Fruit fly (Drosophila melanogaster) whole organism, embryonic: ENCODE data around the gene CG4661.
A peak's percentile ranks its signal among the peaks of the same experiment; 100 is the strongest.

Source experiments
- Ada2b ChIP-seq: fragments of 200-800 bp; sonication (Bioruptor generic); IDR thresholded peaks from 2 replicates; pipeline ENCODE4 v1.3.6; 2022; ENCODE audit warnings: missing biosample characterization, missing genetic modification characterization
- Adf1 ChIP-seq: fragments of 200-800 bp; sonication (Bioruptor generic); IDR thresholded peaks from 2 replicates; pipeline ENCODE4 v1.3.6; 2022; ENCODE audit warnings: missing biosample characterization, missing genetic modification characterization
- Asciz ChIP-seq: fragments of 200-800 bp; sonication (Bioruptor generic); optimal IDR thresholded peaks from 2 replicates; lab custom pipeline; 2017; ENCODE audit warnings: missing biosample characterization, mild to moderate bottlenecking, missing genetic modification characterization, missing genetic modification reagents
- CG10654 ChIP-seq: fragments of 200-800 bp; sonication (Bioruptor generic); optimal IDR thresholded peaks from 2 replicates; lab custom pipeline; 2016; ENCODE audit warnings: missing biosample characterization, missing genetic modification characterization
- CG12071 ChIP-seq: fragments of 200-800 bp; sonication (Bioruptor generic); optimal IDR thresholded peaks from 3 replicates; lab custom pipeline; 2018; ENCODE audit warnings: missing biosample characterization, mild to moderate bottlenecking, missing genetic modification characterization
- CG17568 ChIP-seq: fragments of 200-800 bp; sonication (Bioruptor generic); optimal IDR thresholded peaks from 2 replicates; lab custom pipeline; 2018; ENCODE audit warnings: missing biosample characterization, mild to moderate bottlenecking, missing genetic modification characterization, moderate library complexity
- CG18262 ChIP-seq: fragments of 200-800 bp; optimal IDR thresholded peaks from 3 replicates; lab custom pipeline; 2019; ENCODE audit warnings: missing biosample characterization, mild to moderate bottlenecking, missing genetic modification characterization, moderate library complexity
- CG30403 ChIP-seq: fragments of 200-800 bp; sonication (Bioruptor generic); optimal IDR thresholded peaks from 3 replicates; lab custom pipeline; 2016; ENCODE audit warnings: missing biosample characterization, missing genetic modification characterization
- CG4282 ChIP-seq: fragments of 200-800 bp; sonication (Bioruptor generic); optimal IDR thresholded peaks from 2 replicates; lab custom pipeline; 2016; ENCODE audit warnings: missing biosample characterization, missing genetic modification characterization
- CG5953 ChIP-seq: fragments of 200-800 bp; sonication (Bioruptor generic); IDR thresholded peaks from 2 replicates; pipeline ENCODE4 v1.3.6; 2022; ENCODE audit warnings: missing biosample characterization, missing genetic modification characterization
- CG6654 ChIP-seq: fragments of 200-800 bp; sonication (Bioruptor generic); optimal IDR thresholded peaks from 2 replicates; lab custom pipeline; 2017; ENCODE audit warnings: missing biosample characterization, mild to moderate bottlenecking, missing genetic modification characterization
- CG7271 ChIP-seq: fragments of 200-800 bp; sonication (Bioruptor generic); optimal IDR thresholded peaks from 2 replicates; lab custom pipeline; 2018; ENCODE audit warnings: missing biosample characterization, mild to moderate bottlenecking, missing genetic modification characterization, moderate library complexity
- CG8089 ChIP-seq: fragments of 200-800 bp; sonication (Bioruptor generic); optimal IDR thresholded peaks from 3 replicates; lab custom pipeline; 2016; ENCODE audit warnings: missing biosample characterization, missing genetic modification characterization
- CG9437 ChIP-seq: fragments of 200-800 bp; sonication (Bioruptor generic); optimal IDR thresholded peaks from 2 replicates; lab custom pipeline; 2018; ENCODE audit warnings: missing biosample characterization, mild to moderate bottlenecking, missing genetic modification characterization
- CG9817 ChIP-seq: fragments of 200-800 bp; sonication (Bioruptor generic); optimal IDR thresholded peaks from 2 replicates; lab custom pipeline; 2018; ENCODE audit warnings: missing biosample characterization, mild to moderate bottlenecking, missing genetic modification characterization, moderate library complexity
- CrebB ChIP-seq: fragments of 200-800 bp; sonication (Bioruptor generic); optimal IDR thresholded peaks from 3 replicates; lab custom pipeline; 2018; ENCODE audit warnings: missing biosample characterization, mild to moderate bottlenecking, missing genetic modification characterization
- Ets97D ChIP-seq: fragments of 200-800 bp; sonication (Bioruptor generic); optimal IDR thresholded peaks from 3 replicates; lab custom pipeline; 2016; ENCODE audit warnings: missing biosample characterization, missing genetic modification characterization
- HLHmδ ChIP-seq: fragments of 200-800 bp; sonication (Bioruptor generic); optimal IDR thresholded peaks from 2 replicates; lab custom pipeline; 2018; ENCODE audit warnings: missing biosample characterization, mild to moderate bottlenecking, missing genetic modification characterization, moderate library complexity
- Hr3 ChIP-seq: fragments of 200-800 bp; sonication (Bioruptor generic); optimal IDR thresholded peaks from 3 replicates; lab custom pipeline; 2016; ENCODE audit warnings: missing biosample characterization, missing genetic modification characterization
- Hr39 ChIP-seq: fragments of >200 bp; optimal IDR thresholded peaks from 2 replicates; lab custom pipeline; 2017
- Hr51 ChIP-seq, 2 experiments: fragments of 200-800 bp; sonication (Bioruptor generic); optimal IDR thresholded peaks; 2 replicates in 1 of 2; 3 replicates in 1 of 2; lab custom pipeline; 2016 to 2018; ENCODE audit warnings: missing biosample characterization in 2 of 2, missing genetic modification characterization in 2 of 2, mild to moderate bottlenecking in 1 of 2, moderate library complexity in 1 of 2
- Myb ChIP-seq: fragments of 200-800 bp; sonication (Bioruptor generic); optimal IDR thresholded peaks from 2 replicates; lab custom pipeline; 2016; ENCODE audit warnings: missing biosample characterization, missing genetic modification characterization
- NC2β ChIP-seq: fragments of 200-800 bp; sonication (Bioruptor generic); optimal IDR thresholded peaks from 2 replicates; lab custom pipeline; 2016; ENCODE audit warnings: missing biosample characterization, missing genetic modification characterization
- NK7.1 ChIP-seq: fragments of 200-800 bp; sonication (Bioruptor generic); optimal IDR thresholded peaks from 3 replicates; lab custom pipeline; 2016; ENCODE audit warnings: missing biosample characterization, missing genetic modification characterization
- Nf-YC ChIP-seq: fragments of 200-800 bp; optimal IDR thresholded peaks from 3 replicates; lab custom pipeline; 2019; ENCODE audit warnings: missing biosample characterization, mild to moderate bottlenecking, missing genetic modification characterization, moderate library complexity
- Oaz ChIP-seq: fragments of 200-800 bp; sonication (Bioruptor generic); IDR thresholded peaks from 2 replicates; pipeline ENCODE4 v1.3.6; 2022; ENCODE audit warnings: missing biosample characterization, missing genetic modification characterization
- Ptx1 ChIP-seq: fragments of 200-800 bp; sonication (Bioruptor generic); IDR thresholded peaks from 2 replicates; pipeline ENCODE4 v1.3.6; 2022; ENCODE audit warnings: missing biosample characterization, missing genetic modification characterization
- Rx ChIP-seq: fragments of 200-800 bp; sonication (Bioruptor generic); IDR thresholded peaks from 2 replicates; pipeline ENCODE4 v1.3.6; 2022; ENCODE audit warnings: missing biosample characterization, missing genetic modification characterization
- Sox100B ChIP-seq: fragments of 200-800 bp; sonication (Bioruptor generic); optimal IDR thresholded peaks from 3 replicates; lab custom pipeline; 2018; ENCODE audit warnings: missing biosample characterization, mild to moderate bottlenecking, missing genetic modification characterization
- Vsx1 ChIP-seq: fragments of 200-800 bp; sonication (Bioruptor generic); optimal IDR thresholded peaks from 2 replicates; lab custom pipeline; 2017; ENCODE audit warnings: missing biosample characterization, mild to moderate bottlenecking, missing genetic modification characterization, missing genetic modification reagents
- Xbp1 ChIP-seq: fragments of 200-800 bp; sonication (Bioruptor generic); optimal IDR thresholded peaks from 3 replicates; lab custom pipeline; 2016; ENCODE audit warnings: missing biosample characterization, mild to moderate bottlenecking, missing genetic modification characterization
- ase ChIP-seq: fragments of 200-800 bp; sonication (Bioruptor generic); IDR thresholded peaks from 3 replicates; pipeline ENCODE4 v1.3.6; 2022; ENCODE audit warnings: missing biosample characterization, missing genetic modification characterization
- bcd ChIP-seq: fragments of 200-800 bp; sonication (Bioruptor generic); optimal IDR thresholded peaks from 2 replicates; lab custom pipeline; 2017; ENCODE audit warnings: missing biosample characterization, mild to moderate bottlenecking, missing genetic modification characterization
- bowl ChIP-seq: fragments of 200-800 bp; sonication (Bioruptor generic); IDR thresholded peaks from 2 replicates; pipeline ENCODE4 v1.3.6; 2022; ENCODE audit warnings: missing biosample characterization, missing genetic modification characterization
- chm ChIP-seq: fragments of 200-800 bp; sonication (Bioruptor generic); IDR thresholded peaks from 2 replicates; pipeline ENCODE4 v1.3.6; 2022; ENCODE audit warnings: missing biosample characterization, missing genetic modification characterization
- croc ChIP-seq: fragments of 200-800 bp; sonication (Bioruptor generic); conservative IDR thresholded peaks from 3 replicates; pipeline ENCODE4 v1.3.6; 2022; ENCODE audit warnings: missing biosample characterization, missing genetic modification characterization
- crol ChIP-seq: fragments of 200-800 bp; sonication (Bioruptor generic); IDR thresholded peaks from 2 replicates; pipeline ENCODE4 v1.3.6; 2022; ENCODE audit warnings: missing biosample characterization, missing genetic modification characterization
- dmrt99B ChIP-seq: fragments of 200-800 bp; sonication (Bioruptor generic); optimal IDR thresholded peaks from 2 replicates; lab custom pipeline; 2018; ENCODE audit warnings: missing biosample characterization, mild to moderate bottlenecking, missing genetic modification characterization, moderate library complexity
- dpn ChIP-seq, 2 experiments: fragments of 200-800 bp; sonication (Bioruptor generic); optimal IDR thresholded peaks; 3 replicates each; lab custom pipeline; 2016; ENCODE audit warnings: missing biosample characterization in 2 of 2, missing genetic modification characterization in 2 of 2
- gfzf ChIP-seq: fragments of 200-800 bp; sonication (Bioruptor generic); optimal IDR thresholded peaks from 2 replicates; lab custom pipeline; 2016; ENCODE audit warnings: missing biosample characterization, mild to moderate bottlenecking, missing genetic modification characterization, moderate library complexity
- gro ChIP-seq: fragments of 200-800 bp; sonication (Bioruptor generic); optimal IDR thresholded peaks from 2 replicates; lab custom pipeline; 2016; ENCODE audit warnings: missing biosample characterization, missing genetic modification characterization
- hbn ChIP-seq: fragments of 200-800 bp; sonication (Bioruptor generic); IDR thresholded peaks from 2 replicates; pipeline ENCODE4 v1.3.6; 2022; ENCODE audit warnings: missing biosample characterization, missing genetic modification characterization; ENCODE audit not compliant: partially characterized antibody
- lab ChIP-seq: fragments of 200-800 bp; sonication (Bioruptor generic); optimal IDR thresholded peaks from 3 replicates; lab custom pipeline; 2017; ENCODE audit warnings: missing biosample characterization, missing genetic modification characterization, mild to moderate bottlenecking, moderate library complexity, missing genetic modification reagents
- lola ChIP-seq, 3 experiments: fragments of >200 bp in 2 of 3; fragments of 200-800 bp in 1 of 3; sonication (Bioruptor generic) in 1 of 3; optimal IDR thresholded peaks; 2 replicates each; lab custom pipeline; 2017 to 2019; ENCODE audit warnings: missing biosample characterization in 3 of 3, missing genetic modification characterization in 3 of 3, mild to moderate bottlenecking in 1 of 3, moderate library complexity in 1 of 3
- nmo ChIP-seq: fragments of 200-800 bp; sonication (Bioruptor generic); optimal IDR thresholded peaks from 2 replicates; lab custom pipeline; 2018; ENCODE audit warnings: missing biosample characterization, mild to moderate bottlenecking, missing genetic modification characterization, moderate library complexity
- oc ChIP-seq: fragments of 200-800 bp; sonication (Bioruptor generic); optimal IDR thresholded peaks from 2 replicates; lab custom pipeline; 2018; ENCODE audit warnings: missing biosample characterization, mild to moderate bottlenecking, missing genetic modification characterization, moderate library complexity
- pzg ChIP-seq: fragments of 200-800 bp; sonication (Bioruptor generic); optimal IDR thresholded peaks from 3 replicates; lab custom pipeline; 2018; ENCODE audit warnings: missing biosample characterization, mild to moderate bottlenecking, missing genetic modification characterization, moderate library complexity
- ranshi ChIP-seq: fragments of 200-800 bp; sonication (Bioruptor generic); IDR thresholded peaks from 2 replicates; pipeline ENCODE4 v1.3.6; 2022; ENCODE audit warnings: missing biosample characterization, missing genetic modification characterization
- row ChIP-seq: fragments of 200-800 bp; sonication (Bioruptor generic); IDR thresholded peaks from 3 replicates; pipeline ENCODE4 v1.3.6; 2022; ENCODE audit warnings: missing biosample characterization, missing genetic modification characterization
- seq ChIP-seq: fragments of 200-800 bp; sonication (Bioruptor generic); IDR thresholded peaks from 2 replicates; pipeline ENCODE4 v1.3.6; 2022; ENCODE audit warnings: missing biosample characterization, missing genetic modification characterization
- toy ChIP-seq: fragments of 200-800 bp; sonication (Bioruptor generic); IDR thresholded peaks from 2 replicates; pipeline ENCODE4 v1.3.6; 2022; ENCODE audit warnings: missing biosample characterization, missing genetic modification characterization
- zen ChIP-seq: fragments of 200-800 bp; sonication (Bioruptor generic); optimal IDR thresholded peaks from 3 replicates; lab custom pipeline; 2018; ENCODE audit warnings: missing biosample characterization, mild to moderate bottlenecking, missing genetic modification characterization, moderate library complexity

CG4661 gene

dm6 chrX:12897150-12897549 lies 39.6 kb upstream of the CG4661 start, which contains the start of gene Pde9 (continued):
- TF ChIP-seq HLHmδ (GFP tag; lab: Kevin White, UChicago) (peak; percentile 43), croc (GFP tag; lab: Robert Waterston, UW) (no peak), pzg (GFP tag; lab: Kevin White, UChicago) (peak; percentile 64), gro (GFP tag; lab: Kevin White, UChicago) (no peak), crol (GFP tag; lab: Robert Waterston, UW) (no peak), Vsx1 (GFP tag; lab: Kevin White, UChicago) (no peak), Ets97D (GFP tag; lab: Kevin White, UChicago) (no peak), Ptx1 (GFP tag; lab: Robert Waterston, UW) (no peak), Xbp1 (no peak), Asciz (GFP tag; lab: Kevin White, UChicago) (no peak), ranshi (GFP tag; lab: Robert Waterston, UW) (no peak), zen (no peak), CG10654 (GFP tag; lab: Kevin White, UChicago) (no peak), Hr3 (GFP tag; lab: Kevin White, UChicago) (no peak), CG9817 (tag; lab: Kevin White, UChicago) (no peak), seq (no peak), nmo (GFP tag; lab: Kevin White, UChicago) (no peak), NC2β (no peak), Rx (no peak), gfzf (GFP tag; lab: Kevin White, UChicago) (peak; percentile 73), CrebB (tag; lab: Kevin White, UChicago) (no peak), Sox100B (GFP tag; lab: Kevin White, UChicago) (no peak), Myb (GFP tag; lab: Kevin White, UChicago) (peak; percentile 81), CG18262 (tag; lab: Kevin White, UChicago) (no peak), CG6654 (no peak), CG4282 (GFP tag; lab: Kevin White, UChicago) (no peak), chm (GFP tag; lab: Robert Waterston, UW) (no peak), toy (no peak), Hr51 (GFP tag; optimal IDR thresholded peaks at IDR 0.05; lab: Kevin White, UChicago) (no peak), oc (tag; lab: Kevin White, UChicago) (no peak), Hr39 (lab: Kevin White, UChicago) (no peak), CG9437 (GFP tag; lab: Kevin White, UChicago) (no peak), CG12071 (GFP tag; lab: Kevin White, UChicago) (no peak), row (no peak), dpn (GFP tag; optimal IDR thresholded peaks at IDR 0.05; lab: Kevin White, UChicago) (no peak), Oaz (GFP tag; lab: Robert Waterston, UW) (no peak), dmrt99B (tag; lab: Kevin White, UChicago) (no peak), CG17568 (no peak), Nf-YC (tag; lab: Kevin White, UChicago) (no peak), hbn (GFP tag; lab: Robert Waterston, UW) (no peak), lola (GFP tag; optimal IDR thresholded peaks at IDR 0.05; lab: Kevin White, UChicago) (no peak), CG5953 (no peak), lab (GFP tag; lab: Kevin White, UChicago) (no peak), bcd (GFP tag; lab: Kevin White, UChicago) (no peak), CG30403 (GFP tag; lab: Kevin White, UChicago) (no peak), CG7271 (tag; lab: Kevin White, UChicago) (no peak), ase (GFP tag; lab: Robert Waterston, UW) (no peak), CG8089 (GFP tag; lab: Kevin White, UChicago) (no peak), NK7.1 (GFP tag; lab: Kevin White, UChicago) (no peak), Ada2b (GFP tag; lab: Robert Waterston, UW) (no peak), bowl (GFP tag; lab: Robert Waterston, UW) (no peak), Adf1 (GFP tag; lab: Robert Waterston, UW) (no peak)
